Fruit fly (Drosophila melanogaster): ENCODE measurements around the gene kkv.

The kkv gene

dm6 chr3R:5331764-5332405 is 60.8 kb downstream of the kkv start:
- TF ChIP-seq pan (optimal IDR thresholded peaks at IDR 0.05) (peak; percentile 65), Dll (optimal IDR thresholded peaks at IDR 0.05) (no peak), EcR (GFP tag; optimal IDR thresholded peaks at IDR 0.05) (no peak)

DNA sequence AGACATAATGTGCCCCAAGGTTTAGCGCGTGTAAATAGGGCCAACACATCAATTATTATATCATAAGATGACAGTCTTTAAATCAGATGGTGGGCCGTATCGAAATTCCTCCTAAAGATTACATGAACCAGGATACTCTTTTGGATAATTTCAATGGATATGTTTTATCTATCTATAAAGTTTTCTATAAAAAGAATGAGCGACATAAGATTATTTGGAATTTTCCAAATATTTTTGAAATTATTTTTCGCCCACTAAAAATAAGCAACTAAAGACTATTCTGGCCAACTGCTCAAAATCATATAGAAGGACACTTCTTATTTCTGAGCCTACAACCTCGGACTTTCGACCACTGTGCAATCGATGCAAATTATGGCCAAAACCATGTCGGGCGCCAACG is 62.3 kb downstream of the kkv start:
- no peak for TF ChIP-seq CG8478 (optimal IDR thresholded peaks at IDR 0.05)
- TF ChIP-seq pan (optimal IDR thresholded peaks at IDR 0.05) = no peak
- no peak for TF ChIP-seq usp (GFP tag; optimal IDR thresholded peaks at IDR 0.05)
- TF ChIP-seq EcR (GFP tag; optimal IDR thresholded peaks at IDR 0.05) = no peak
- no peak for TF ChIP-seq Dll (optimal IDR thresholded peaks at IDR 0.05)
- no peak for TF ChIP-seq psq (optimal IDR thresholded peaks at IDR 0.05)

Measured in whole organism.